Worm (Caenorhabditis elegans): ENCODE measurements around the gene F59A7.14.
A peak's percentile ranks its signal among the peaks of the same experiment; 100 is the strongest.

F59A7.14 gene

ce11 chrV:2008412-2008811, 10.4 kb upstream of the F59A7.14 start (continued):
- TF ChIP-seq hif-1 (tag; optimal IDR thresholded peaks at IDR 0.05) (peak in 1 of 2 experiments; percentile 70), ceh-62 (tag; optimal IDR thresholded peaks at IDR 0.05) (no peak), skn-1 (tag; optimal IDR thresholded peaks at IDR 0.05) (no peak), madf-9 (GFP tag; conservative IDR thresholded peaks at IDR 0.05) (0 out of 2 replicates have a peak, but pooled peaks have one; percentile 33), Y5F2A.4 (GFP tag; optimal IDR thresholded peaks at IDR 0.05) (no peak), dpl-1 (GFP tag; optimal IDR thresholded peaks at IDR 0.05) (peak; percentile 40), daf-12 (tag; optimal IDR thresholded peaks at IDR 0.05) (no peak), daf-16 (GFP tag; optimal IDR thresholded peaks at IDR 0.05) (no peak), daf-16 (tag; optimal IDR thresholded peaks at IDR 0.05) (peak; percentile 25), lim-7 (GFP tag; IDR thresholded peaks at IDR 0.05) (no peak), hmg-1.1 (GFP tag; IDR thresholded peaks at IDR 0.05) (peak; percentile 50; the same call in 1 of the 2 replicates), nhr-6 (tag; optimal IDR thresholded peaks at IDR 0.05) (no peak), lin-38 (GFP tag; IDR thresholded peaks at IDR 0.05) (peak; percentile 88), zip-2 (tag; optimal IDR thresholded peaks at IDR 0.05) (no peak)

- TF ChIP-seq tra-1 (GFP tag; IDR thresholded peaks at IDR 0.05): no peak
- TF ChIP-seq mdt-29 (GFP tag; IDR thresholded peaks at IDR 0.05): no peak
- TF ChIP-seq php-3 (GFP tag; IDR thresholded peaks at IDR 0.05): no peak
- no peak for TF ChIP-seq D1046.2 (GFP tag; IDR thresholded peaks at IDR 0.05)
- TF ChIP-seq jun-1 (tag; optimal IDR thresholded peaks at IDR 0.05): no peak
- TF ChIP-seq daf-19 (GFP tag; conservative IDR thresholded peaks at IDR 0.05): no peak
- no peak for TF ChIP-seq Y5F2A.4 (GFP tag; optimal IDR thresholded peaks at IDR 0.05)
- TF ChIP-seq ctbp-1 (GFP tag; IDR thresholded peaks at IDR 0.05): no peak
- no peak for TF ChIP-seq F44E2.7 (GFP tag; IDR thresholded peaks at IDR 0.05)
- TF ChIP-seq vab-7 (GFP tag; IDR thresholded peaks at IDR 0.05): no peak
- TF ChIP-seq skn-1 (tag; optimal IDR thresholded peaks at IDR 0.05): no peak
These were observed 7.0 kb upstream of the F59A7.14 start, which contains the start of gene F59A7.7 for ce11 chrV:2011777-2012176. F59A7.7 (plus strand) TSS chrV:2012077.

- no peak for TF ChIP-seq vab-7 (GFP tag; IDR thresholded peaks at IDR 0.05)
- TF ChIP-seq daf-12 (tag; optimal IDR thresholded peaks at IDR 0.05): no peak
These were observed 5.0 kb upstream of the F59A7.14 start, which contains the start of gene F59A7.11 for ce11 chrV:2013824-2014223. F59A7.11 (minus strand) TSS chrV:2013924.

- TF ChIP-seq daf-8 (GFP tag; IDR thresholded peaks at IDR 0.05) (no peak), aha-1 (tag) (peak; percentile 16)
These were observed 2.4 kb upstream of the F59A7.14 start, which contains the start of gene F59A7.2 for ce11 chrV:2016428-2016827. F59A7.2 (minus strand) TSS chrV:2016528.

- TF ChIP-seq fkh-10 (GFP tag; optimal IDR thresholded peaks at IDR 0.05) (no peak), rbr-2 (tag; optimal IDR thresholded peaks at IDR 0.05) (no peak), ztf-7 (tag; optimal IDR thresholded peaks at IDR 0.05) (no peak), fos-1 (tag; optimal IDR thresholded peaks at IDR 0.05) (no peak), vab-7 (GFP tag; IDR thresholded peaks at IDR 0.05) (no peak), lin-38 (GFP tag; IDR thresholded peaks at IDR 0.05) (no peak), lin-29 (GFP tag; IDR thresholded peaks at IDR 0.05) (no peak), sdz-12 (GFP tag; optimal IDR thresholded peaks at IDR 0.05) (no peak), skn-1 (tag; optimal IDR thresholded peaks at IDR 0.05) (no peak), T20F7.1 (GFP tag; optimal IDR thresholded peaks at IDR 0.05) (no peak), dmd-6 (GFP tag; IDR thresholded peaks at IDR 0.05) (no peak), zag-1 (tag; optimal IDR thresholded peaks at IDR 0.05) (no peak), F10B5.3 (tag; optimal IDR thresholded peaks at IDR 0.05) (no peak), mdl-1 (tag; optimal IDR thresholded peaks at IDR 0.05) (no peak), Y105C5A.15 (GFP tag; IDR thresholded peaks at IDR 0.05) (no peak), hmg-1.1 (GFP tag; IDR thresholded peaks at IDR 0.05) (no peak), tag-97 (GFP tag; IDR thresholded peaks at IDR 0.05) (no peak), daf-16 (GFP tag; optimal IDR thresholded peaks at IDR 0.05) (no peak), daf-16 (tag; optimal IDR thresholded peaks at IDR 0.05) (no peak)
These were observed 2.5 kb downstream of the F59A7.14 start for ce11 chrV:2021283-2021682.

Measured in whole organism, L4 larva.